Worm (Caenorhabditis elegans) whole organism, young adult: Measurements from ENCODE around the gene F56C9.3.

Experiments
- B0035.1 ChIP-seq: sonication (generic microtip); optimal IDR thresholded peaks from 2 replicates; lab custom pipeline; 2016; ENCODE audit warnings: missing genetic modification characterization, mild to moderate bottlenecking, missing compliant biosample characterization, missing genotype, missing genetic modification reagents
- B0261.1 ChIP-seq: sonication (generic microtip); optimal IDR thresholded peaks from 2 replicates; lab custom pipeline; 2016; ENCODE audit warnings: mild to moderate bottlenecking, missing genetic modification characterization, moderate library complexity, missing compliant biosample characterization
- B0336.3 ChIP-seq: fragments of 200-800 bp; sonication (Bioruptor generic); IDR thresholded peaks from 2 replicates; pipeline ENCODE4 v1.3.6; 2022; ENCODE audit warnings: missing genetic modification characterization, missing compliant biosample characterization
- D2030.7 ChIP-seq: fragments of 200-800 bp; sonication (Bioruptor generic); IDR thresholded peaks from 2 replicates; pipeline ENCODE4 v1.3.6; 2022; ENCODE audit warnings: missing genetic modification reagents, missing genetic modification characterization, missing compliant biosample characterization
- F22D6.2 ChIP-seq: sonication (generic microtip); optimal IDR thresholded peaks from 2 replicates; lab custom pipeline; 2016; ENCODE audit warnings: mild to moderate bottlenecking, missing genetic modification characterization, missing compliant biosample characterization
- K12H6.12 ChIP-seq: fragments of 200-800 bp; sonication (Bioruptor generic); optimal IDR thresholded peaks from 2 replicates; lab custom pipeline; 2018; ENCODE audit warnings: mild to moderate bottlenecking, missing genetic modification characterization, missing compliant biosample characterization
- Y56A3A.18 ChIP-seq: fragments of 200-800 bp; sonication (Bioruptor generic); IDR thresholded peaks from 2 replicates; pipeline ENCODE4 v1.3.6; 2022; ENCODE audit warnings: missing genetic modification reagents, missing genetic modification characterization, missing compliant biosample characterization
- aptf-2 ChIP-seq: fragments of 200-800 bp; sonication (Bioruptor generic); conservative IDR thresholded peaks from 2 replicates; pipeline ENCODE4 v1.3.6; 2022; ENCODE audit warnings: missing genetic modification reagents, missing genetic modification characterization, missing compliant biosample characterization
- athp-1 ChIP-seq: sonication (generic microtip); optimal IDR thresholded peaks from 2 replicates; lab custom pipeline; 2017; ENCODE audit warnings: mild to moderate bottlenecking, missing genetic modification characterization, missing compliant biosample characterization
- attf-5 ChIP-seq: fragments of 200-800 bp; sonication (Bioruptor generic); optimal IDR thresholded peaks from 2 replicates; lab custom pipeline; 2018; ENCODE audit warnings: mild to moderate bottlenecking, missing genetic modification characterization, missing compliant biosample characterization
- cebp-1 ChIP-seq, 2 experiments: fragments of 200-800 bp in 1 of 2; sonication (Bioruptor generic) in 1 of 2; sonication (generic microtip) in 1 of 2; IDR thresholded peaks in 1 of 2; optimal IDR thresholded peaks in 1 of 2; 2 replicates each; pipeline versions ENCODE4 v1.3.6 to Lab custom; 2017 to 2022; ENCODE audit warnings: missing compliant biosample characterization in 2 of 2, missing genetic modification characterization in 2 of 2, mild to moderate bottlenecking in 1 of 2, missing genetic modification reagents in 1 of 2, moderate library complexity in 1 of 2
- cebp-2 ChIP-seq: fragments of 200-800 bp; sonication (Bioruptor generic); IDR thresholded peaks from 2 replicates; pipeline ENCODE4 v1.3.6; 2022; ENCODE audit warnings: missing genetic modification characterization, missing compliant biosample characterization
- ceh-27 ChIP-seq: fragments of 200-800 bp; sonication (Bioruptor generic); optimal IDR thresholded peaks from 2 replicates; lab custom pipeline; 2018; ENCODE audit warnings: mild to moderate bottlenecking, missing genetic modification characterization, moderate library complexity, missing compliant biosample characterization
- ceh-40 ChIP-seq: fragments of 200-800 bp; sonication (Bioruptor generic); IDR thresholded peaks from 2 replicates; pipeline ENCODE4 v1.3.6; 2022; ENCODE audit warnings: missing genetic modification characterization, missing compliant biosample characterization
- ceh-58 ChIP-seq: fragments of 200-800 bp; sonication (Bioruptor generic); IDR thresholded peaks from 2 replicates; pipeline ENCODE4 v1.3.6; 2022; ENCODE audit warnings: missing genetic modification characterization, missing compliant biosample characterization
- ceh-91 ChIP-seq: fragments of 200-800 bp; sonication (Bioruptor generic); IDR thresholded peaks from 2 replicates; pipeline ENCODE4 v1.3.6; 2022; ENCODE audit warnings: missing genetic modification reagents, missing genetic modification characterization, missing compliant biosample characterization
- chd-7 ChIP-seq: sonication (generic microtip); optimal IDR thresholded peaks from 2 replicates; lab custom pipeline; 2016; ENCODE audit warnings: mild to moderate bottlenecking, missing genetic modification characterization, moderate library complexity, missing compliant biosample characterization
- die-1 ChIP-seq: sonication (generic microtip); optimal IDR thresholded peaks from 2 replicates; lab custom pipeline; 2016; ENCODE audit warnings: missing genotype, mild to moderate bottlenecking, missing genetic modification characterization, missing compliant biosample characterization
- ekl-4 ChIP-seq: fragments of 200-800 bp; sonication (Bioruptor generic); IDR thresholded peaks from 2 replicates; pipeline ENCODE4 v1.3.6; 2022; ENCODE audit warnings: missing genetic modification reagents, missing genetic modification characterization, missing compliant biosample characterization
- ets-4 ChIP-seq: fragments of 200-800 bp; sonication (Bioruptor generic); optimal IDR thresholded peaks from 2 replicates; lab custom pipeline; 2018; ENCODE audit warnings: mild to moderate bottlenecking, missing genetic modification characterization, missing compliant biosample characterization
- hmg-1.2 ChIP-seq: fragments of 200-800 bp; sonication (Bioruptor generic); IDR thresholded peaks from 2 replicates; pipeline ENCODE4 v1.3.6; 2022; ENCODE audit warnings: missing genetic modification reagents, missing genetic modification characterization, missing compliant biosample characterization
- hrde-1 ChIP-seq: sonication (generic microtip); optimal IDR thresholded peaks from 2 replicates; lab custom pipeline; 2016; ENCODE audit warnings: missing genetic modification characterization, mild to moderate bottlenecking, missing compliant biosample characterization, moderate library complexity, missing genotype, missing genetic modification reagents, borderline replicate concordance
- hsf-1 ChIP-seq: fragments of 200-800 bp; sonication (Bioruptor generic); IDR thresholded peaks from 2 replicates; pipeline ENCODE4 v1.3.6; 2022; ENCODE audit warnings: missing genetic modification reagents, missing genetic modification characterization, missing compliant biosample characterization
- lag-1 ChIP-seq: fragments of 200-800 bp; sonication (Bioruptor generic); IDR thresholded peaks from 2 replicates; pipeline ENCODE4 v1.3.6; 2022; ENCODE audit warnings: missing genetic modification reagents, missing genetic modification characterization, missing compliant biosample characterization
- let-526 ChIP-seq: fragments of 200-800 bp; sonication (Bioruptor generic); IDR thresholded peaks from 2 replicates; pipeline ENCODE4 v1.3.6; 2022; ENCODE audit warnings: missing genetic modification reagents, missing genetic modification characterization, missing compliant biosample characterization
- let-607 ChIP-seq, 2 experiments: fragments of 200-800 bp in 1 of 2; sonication (Bioruptor generic) in 1 of 2; sonication (generic microtip) in 1 of 2; optimal IDR thresholded peaks; 2 replicates each; lab custom pipeline; 2016 to 2018; ENCODE audit warnings: mild to moderate bottlenecking in 2 of 2, missing compliant biosample characterization in 2 of 2, missing genetic modification characterization in 2 of 2, moderate library complexity in 2 of 2, missing genotype in 1 of 2
- lin-26 ChIP-seq: fragments of 200-800 bp; sonication (Bioruptor generic); IDR thresholded peaks from 2 replicates; pipeline ENCODE4 v1.3.6; 2022; ENCODE audit warnings: missing genetic modification reagents, missing genetic modification characterization, missing compliant biosample characterization
- lsl-1 ChIP-seq: fragments of 200-800 bp; sonication (Bioruptor generic); optimal IDR thresholded peaks from 2 replicates; lab custom pipeline; 2018; ENCODE audit warnings: mild to moderate bottlenecking, missing genetic modification characterization, moderate library complexity, missing compliant biosample characterization
- madf-10 ChIP-seq: sonication (generic microtip); optimal IDR thresholded peaks from 2 replicates; lab custom pipeline; 2016; ENCODE audit warnings: mild to moderate bottlenecking, missing genetic modification characterization, missing compliant biosample characterization
- mcd-1 ChIP-seq: fragments of 200-800 bp; sonication (Bioruptor generic); IDR thresholded peaks from 2 replicates; pipeline ENCODE4 v1.3.6; 2022; ENCODE audit warnings: missing genetic modification reagents, missing genetic modification characterization, missing compliant biosample characterization
- nfya-1 ChIP-seq: sonication (generic microtip); optimal IDR thresholded peaks from 2 replicates; lab custom pipeline; 2017; ENCODE audit warnings: antibody characterized with exemption, missing compliant biosample characterization, missing genetic modification characterization, borderline replicate concordance; ENCODE audit not compliant: insufficient read depth
- nhr-120 ChIP-seq: fragments of 200-800 bp; sonication (Bioruptor generic); IDR thresholded peaks from 2 replicates; pipeline ENCODE4 v1.3.6; 2022; ENCODE audit warnings: missing genetic modification characterization, missing compliant biosample characterization
- nhr-179 ChIP-seq: sonication (generic microtip); optimal IDR thresholded peaks from 2 replicates; lab custom pipeline; 2016; ENCODE audit warnings: mild to moderate bottlenecking, missing genetic modification characterization, missing compliant biosample characterization
- rpc-1 ChIP-seq, 2 experiments: fragments of 150-350 bp in 1 of 2; sonication (generic microtip) in 1 of 2; optimal IDR thresholded peaks; 2 replicates each; lab custom pipeline; 2014 to 2018; ENCODE audit warnings: missing biosample characterization in 1 of 2, missing genetic modification characterization in 1 of 2, missing genetic modification reagents in 1 of 2, missing genotype in 1 of 2
- sdz-38 ChIP-seq: sonication (generic microtip); optimal IDR thresholded peaks from 2 replicates; lab custom pipeline; 2016; ENCODE audit warnings: missing genotype, missing genetic modification characterization, missing compliant biosample characterization
- snpc-1.1 ChIP-seq: sonication (generic microtip); optimal IDR thresholded peaks from 2 replicates; lab custom pipeline; 2017; ENCODE audit warnings: missing genetic modification characterization, mild to moderate bottlenecking, missing compliant biosample characterization, antibody characterized with exemption, moderate library complexity, missing genotype, missing genetic modification reagents; ENCODE audit not compliant: insufficient read depth
- snpc-3.4 ChIP-seq: sonication (generic microtip); optimal IDR thresholded peaks from 2 replicates; lab custom pipeline; 2017; ENCODE audit warnings: missing genetic modification characterization, mild to moderate bottlenecking, missing compliant biosample characterization, antibody characterized with exemption, moderate library complexity, missing genotype, missing genetic modification reagents
- snpc-4 ChIP-seq, 5 experiments: fragments of 150-350 bp in 1 of 5; sonication (generic microtip) in 4 of 5; optimal IDR thresholded peaks; 2 replicates each; lab custom pipeline; 2014 to 2018; ENCODE audit warnings: missing genetic modification characterization in 5 of 5, missing biosample characterization in 3 of 5, antibody characterized with exemption in 2 of 5, mild to moderate bottlenecking in 2 of 5, missing compliant biosample characterization in 2 of 5, missing genotype in 2 of 5, moderate library complexity in 2 of 5, missing genetic modification reagents in 1 of 5
- somi-1 ChIP-seq: fragments of 200-800 bp; sonication (Bioruptor generic); optimal IDR thresholded peaks from 2 replicates; lab custom pipeline; 2018; ENCODE audit warnings: mild to moderate bottlenecking, missing genetic modification characterization, missing compliant biosample characterization
- sptf-2 ChIP-seq: fragments of 200-800 bp; sonication (Bioruptor generic); optimal IDR thresholded peaks from 2 replicates; lab custom pipeline; 2018; ENCODE audit warnings: mild to moderate bottlenecking, missing genetic modification characterization, missing compliant biosample characterization
- tbp1 ChIP-seq: fragments of 200-800 bp; sonication (Bioruptor generic); optimal IDR thresholded peaks from 2 replicates; lab custom pipeline; 2018; ENCODE audit warnings: mild to moderate bottlenecking, missing genetic modification characterization, missing compliant biosample characterization
- tlf-1 ChIP-seq: fragments of 200-800 bp; sonication (Bioruptor generic); optimal IDR thresholded peaks from 2 replicates; lab custom pipeline; 2018; ENCODE audit warnings: mild to moderate bottlenecking, missing genetic modification characterization, missing compliant biosample characterization
- unc-130 ChIP-seq: sonication (generic microtip); optimal IDR thresholded peaks from 2 replicates; lab custom pipeline; 2016; ENCODE audit warnings: missing genetic modification reagents, missing genetic modification characterization, missing compliant biosample characterization
- unc-62 ChIP-seq: fragments of 150-350 bp; optimal IDR thresholded peaks from 2 replicates; lab custom pipeline; 2014; ENCODE audit warnings: missing biosample characterization, missing genetic modification reagents, missing genetic modification characterization
- zfh-2 ChIP-seq: fragments of 200-800 bp; sonication (Bioruptor generic); conservative IDR thresholded peaks from 2 replicates; pipeline ENCODE4 v1.3.6; 2022; ENCODE audit warnings: missing genetic modification reagents, missing genetic modification characterization, missing compliant biosample characterization
- ztf-18 ChIP-seq: sonication (generic microtip); optimal IDR thresholded peaks from 2 replicates; lab custom pipeline; 2016; ENCODE audit warnings: missing genotype, mild to moderate bottlenecking, missing genetic modification characterization, missing compliant biosample characterization
- ztf-26 ChIP-seq: sonication (generic microtip); optimal IDR thresholded peaks from 2 replicates; lab custom pipeline; 2017; ENCODE audit warnings: missing genetic modification characterization, missing compliant biosample characterization

Gene F56C9.3

DNA sequence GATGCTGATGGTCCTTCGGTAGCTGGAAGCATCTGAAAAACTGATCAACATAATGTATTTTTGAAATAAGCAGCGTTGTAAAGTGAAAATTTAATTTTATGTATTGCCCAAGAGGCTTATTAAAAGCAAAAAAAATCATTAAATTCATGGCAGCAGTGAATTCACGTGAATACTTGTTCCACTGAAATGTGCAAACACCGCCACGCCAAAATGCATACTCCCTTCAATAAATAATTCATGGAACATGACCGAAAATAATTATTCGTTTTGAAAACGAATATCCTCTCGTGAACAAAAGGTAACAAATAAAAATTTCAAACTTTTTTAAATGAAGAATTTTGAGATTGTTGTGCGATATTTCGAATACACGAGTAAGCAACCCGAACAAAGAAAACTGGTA lies 46.3 kb downstream of the F56C9.3 start, which contains the start of gene F08F8.10:
F08F8.10 (minus strand) TSS at position 38 of the 400 bp plus-strand sequence.
- TF ChIP-seq somi-1 (no peak), die-1 (peak; percentile 24), hmg-1.2 (GFP tag; lab: Robert Waterston, UW) (peak; percentile 29; the same call in 1 of the 2 replicates), ceh-58 (GFP tag; lab: Robert Waterston, UW) (no peak), snpc-1.1 (tag; lab: Kevin White, UChicago) (no peak), unc-62 (GFP tag; lab: Kevin White, UChicago) (no peak), ets-4 (GFP tag; lab: Kevin White, UChicago) (no peak), attf-5 (GFP tag; lab: Kevin White, UChicago) (peak; percentile 65), nhr-179 (tag; lab: Kevin White, UChicago) (no peak), lsl-1 (GFP tag; lab: Kevin White, UChicago) (no peak), mcd-1 (no peak), hsf-1 (GFP tag; lab: Robert Waterston, UW) (0 out of 2 replicates have a peak, but pooled peaks have one; percentile 29), K12H6.12 (tag; lab: Kevin White, UChicago) (peak; percentile 8), let-526 (GFP tag; lab: Robert Waterston, UW) (no peak), chd-7 (tag; lab: Kevin White, UChicago) (no peak), sptf-2 (GFP tag; lab: Kevin White, UChicago) (no peak), lag-1 (GFP tag; lab: Robert Waterston, UW) (no peak), cebp-2 (GFP tag; lab: Robert Waterston, UW) (no peak), athp-1 (tag; lab: Kevin White, UChicago) (peak; percentile 24), tlf-1 (no peak), madf-10 (no peak), B0035.1 (tag; lab: Kevin White, UChicago) (no peak), hrde-1 (tag; lab: Kevin White, UChicago) (peak; percentile 14), snpc-4 (GFP tag; optimal IDR thresholded peaks at IDR 0.05; lab: Kevin White, UChicago) (no peak), snpc-4 (tag; optimal IDR thresholded peaks at IDR 0.05; lab: Kevin White, UChicago) (peak in 2 of 4 experiments; percentile 14 to 24), B0336.3 (GFP tag; lab: Robert Waterston, UW) (no peak), cebp-1 (GFP tag; IDR thresholded peaks at IDR 0.05; lab: Robert Waterston, UW) (no peak), cebp-1 (tag; optimal IDR thresholded peaks at IDR 0.05; lab: Kevin White, UChicago) (peak; percentile 39), sdz-38 (tag; lab: Kevin White, UChicago) (no peak), zfh-2 (GFP tag; lab: Robert Waterston, UW) (no peak), let-607 (tag; optimal IDR thresholded peaks at IDR 0.05; lab: Kevin White, UChicago) (no peak), ceh-27 (GFP tag; lab: Kevin White, UChicago) (no peak), F22D6.2 (tag; lab: Kevin White, UChicago) (no peak), D2030.7 (GFP tag; lab: Robert Waterston, UW) (no peak), nfya-1 (tag; lab: Kevin White, UChicago) (no peak), ceh-91 (GFP tag; lab: Robert Waterston, UW) (no peak), ztf-26 (tag; lab: Kevin White, UChicago) (no peak), B0261.1 (no peak), lin-26 (GFP tag; lab: Robert Waterston, UW) (no peak), ekl-4 (GFP tag; lab: Robert Waterston, UW) (peak; percentile 32; the same call in 1 of the 2 replicates), aptf-2 (no peak), ztf-18 (tag; lab: Kevin White, UChicago) (peak; percentile 14), ceh-40 (GFP tag; lab: Robert Waterston, UW) (no peak), rpc-1 (optimal IDR thresholded peaks at IDR 0.05; lab: Kevin White, UChicago) (no peak), rpc-1 (tag; optimal IDR thresholded peaks at IDR 0.05; lab: Kevin White, UChicago) (no peak), unc-130 (GFP tag; lab: Kevin White, UChicago) (no peak), Y56A3A.18 (GFP tag; lab: Robert Waterston, UW) (no peak), tbp1 (peak; percentile 33), nhr-120 (GFP tag; lab: Robert Waterston, UW) (no peak), snpc-3.4 (tag; lab: Kevin White, UChicago) (peak; percentile 5)
